Worm (Caenorhabditis elegans) whole organism, mixed stage, embryonic: ENCODE measurements around the gene T22F3.2.

Experiments used
- blmp-1 ChIP-seq: fragments of 150-350 bp; optimal IDR thresholded peaks from 2 replicates; lab custom pipeline; 2014; ENCODE audit warnings: missing biosample characterization, missing genetic modification characterization
- ceh-39 ChIP-seq: fragments of 150-350 bp; optimal IDR thresholded peaks from 2 replicates; lab custom pipeline; 2014; ENCODE audit warnings: missing biosample characterization, missing genetic modification characterization
- drap-1 ChIP-seq: fragments of 200-800 bp; sonication (Bioruptor generic); optimal IDR thresholded peaks from 3 replicates; lab custom pipeline; 2018; ENCODE audit warnings: mild to moderate bottlenecking, missing genetic modification characterization, missing compliant biosample characterization
- snpc-4 ChIP-seq: fragments of 150-350 bp; optimal IDR thresholded peaks from 2 replicates; lab custom pipeline; 2014; ENCODE audit warnings: missing biosample characterization, missing genetic modification characterization
- ztf-11 ChIP-seq: fragments of 150-350 bp; optimal IDR thresholded peaks from 2 replicates; lab custom pipeline; 2014; ENCODE audit warnings: missing biosample characterization, missing genetic modification characterization

ce11 chrV:3606391-3606790, 20.0 kb downstream of the T22F3.2 start:
- TF ChIP-seq ztf-11 = no peak
- TF ChIP-seq snpc-4 (tag; lab: Kevin White, UChicago) = no peak
- TF ChIP-seq drap-1 (GFP tag; lab: Kevin White, UChicago) = no peak
- TF ChIP-seq ceh-39 = no peak
- TF ChIP-seq blmp-1 = no peak
